Worm (Caenorhabditis elegans) whole organism, L4/young adult: ENCODE data around the gene hlh-27.

Experiments
- W03F9.2 ChIP-seq: fragments of 150-350 bp; optimal IDR thresholded peaks from 2 replicates; lab custom pipeline; 2014; ENCODE audit warnings: missing biosample characterization, missing genetic modification characterization
- him-1 ChIP-seq: sonication (generic microtip); optimal IDR thresholded peaks from 2 replicates; lab custom pipeline; 2016; ENCODE audit warnings: missing genotype, missing genetic modification reagents, missing genetic modification characterization, missing compliant biosample characterization

ce11 chrII:5500470-5500869 lies 39.5 kb downstream of the hlh-27 start, which contains the start of gene fzy-1:
- TF ChIP-seq him-1 (tag; lab: Kevin White, UChicago) (no peak), W03F9.2 (tag; lab: Kevin White, UChicago) (no peak)
